Worm (Caenorhabditis elegans) whole organism, L3 larva: ENCODE results near the gene ZC190.4.
A peak's percentile ranks its signal among the peaks of the same experiment; 100 is the strongest.

Source experiments
- R02D3.7 ChIP-seq: fragments of 150-350 bp; optimal IDR thresholded peaks from 2 replicates; lab custom pipeline; 2014; ENCODE audit warnings: missing biosample characterization, missing genetic modification characterization
- aly-2 ChIP-seq: fragments of 150-350 bp; optimal IDR thresholded peaks from 2 replicates; lab custom pipeline; 2014; ENCODE audit warnings: missing biosample characterization, missing genetic modification characterization
- ceh-16 ChIP-seq: sonication (generic microtip); optimal IDR thresholded peaks from 2 replicates; lab custom pipeline; 2017; ENCODE audit warnings: missing biosample characterization, missing genetic modification characterization
- ceh-28 ChIP-seq: fragments of 150-350 bp; optimal IDR thresholded peaks from 2 replicates; lab custom pipeline; 2014; ENCODE audit warnings: missing biosample characterization, missing genetic modification reagents, missing genetic modification characterization
- ceh-9 ChIP-seq: sonication (generic microtip); optimal IDR thresholded peaks from 2 replicates; lab custom pipeline; 2018; ENCODE audit warnings: missing biosample characterization, missing genetic modification characterization
- daf-12 ChIP-seq: fragments of 150-350 bp; optimal IDR thresholded peaks from 2 replicates; lab custom pipeline; 2014; ENCODE audit warnings: missing biosample characterization, missing genetic modification reagents, missing genetic modification characterization
- egl-27 ChIP-seq: sonication (generic microtip); optimal IDR thresholded peaks from 4 replicates; lab custom pipeline; 2017; ENCODE audit warnings: missing biosample characterization, missing genetic modification reagents, missing genetic modification characterization
- egl-5 ChIP-seq: fragments of 150-350 bp; optimal IDR thresholded peaks from 2 replicates; lab custom pipeline; 2017; ENCODE audit warnings: missing biosample characterization, missing genetic modification reagents, missing genetic modification characterization, inconsistent platforms
- elt-1 ChIP-seq: fragments of 150-350 bp; optimal IDR thresholded peaks from 2 replicates; lab custom pipeline; 2014; ENCODE audit warnings: missing biosample characterization, missing genetic modification characterization
- elt-2 ChIP-seq: sonication (generic microtip); optimal IDR thresholded peaks from 2 replicates; lab custom pipeline; 2016; ENCODE audit warnings: missing genetic modification reagents, mild to moderate bottlenecking, missing genetic modification characterization, missing compliant biosample characterization
- elt-3 ChIP-seq, 3 experiments: fragments of 150-350 bp in 1 of 3; sonication (generic microtip) in 2 of 3; optimal IDR thresholded peaks; 2 replicates in 2 of 3; 4 replicates in 1 of 3; lab custom pipeline; 2014 to 2017; ENCODE audit warnings: missing biosample characterization in 3 of 3, missing genetic modification characterization in 3 of 3
- fkh-2 ChIP-seq: fragments of 150-350 bp; optimal IDR thresholded peaks from 2 replicates; lab custom pipeline; 2014; ENCODE audit warnings: missing biosample characterization, missing genetic modification reagents, missing genetic modification characterization
- fos-1 ChIP-seq: fragments of 150-350 bp; optimal IDR thresholded peaks from 2 replicates; lab custom pipeline; 2014; ENCODE audit warnings: missing biosample characterization, missing genetic modification characterization
- hmg-11 ChIP-seq: sonication (generic microtip); optimal IDR thresholded peaks from 2 replicates; lab custom pipeline; 2016; ENCODE audit warnings: missing genetic modification characterization, missing compliant biosample characterization
- jun-1 ChIP-seq: fragments of 150-350 bp; optimal IDR thresholded peaks from 2 replicates; lab custom pipeline; 2014; ENCODE audit warnings: missing biosample characterization, missing genetic modification reagents, missing genetic modification characterization
- lin-15B ChIP-seq: fragments of 150-350 bp; optimal IDR thresholded peaks from 2 replicates; lab custom pipeline; 2014; ENCODE audit warnings: missing biosample characterization, missing genetic modification characterization
- lsy-12 ChIP-seq: sonication (generic microtip); optimal IDR thresholded peaks from 2 replicates; lab custom pipeline; 2016; ENCODE audit warnings: mild to moderate bottlenecking, missing genetic modification characterization, missing compliant biosample characterization
- mdl-1 ChIP-seq: fragments of 150-350 bp; optimal IDR thresholded peaks from 2 replicates; lab custom pipeline; 2014; ENCODE audit warnings: missing biosample characterization, missing genetic modification characterization
- mml-1 ChIP-seq: fragments of 150-350 bp; sonication (generic microtip); optimal IDR thresholded peaks from 3 replicates; lab custom pipeline; 2014; ENCODE audit warnings: missing biosample characterization, missing genetic modification characterization
- nfya-1 ChIP-seq: sonication (generic microtip); optimal IDR thresholded peaks from 2 replicates; lab custom pipeline; 2017; ENCODE audit warnings: missing genetic modification characterization, mild to moderate bottlenecking, missing compliant biosample characterization, antibody characterized with exemption, moderate library complexity; ENCODE audit not compliant: insufficient read depth
- nhr-11 ChIP-seq: fragments of 150-350 bp; optimal IDR thresholded peaks from 2 replicates; lab custom pipeline; 2014; ENCODE audit warnings: missing biosample characterization, missing genetic modification characterization
- nhr-12 ChIP-seq: fragments of 150-350 bp; optimal IDR thresholded peaks from 2 replicates; lab custom pipeline; 2014; ENCODE audit warnings: missing biosample characterization, missing genetic modification characterization
- nhr-237 ChIP-seq: fragments of 150-350 bp; optimal IDR thresholded peaks from 2 replicates; lab custom pipeline; 2014; ENCODE audit warnings: missing biosample characterization, missing genetic modification characterization
- nhr-25 ChIP-seq: sonication (generic microtip); optimal IDR thresholded peaks from 2 replicates; lab custom pipeline; 2017; ENCODE audit warnings: missing biosample characterization, missing genetic modification characterization
- nhr-28 ChIP-seq: fragments of 150-350 bp; optimal IDR thresholded peaks from 2 replicates; lab custom pipeline; 2014; ENCODE audit warnings: missing biosample characterization, missing genetic modification characterization
- nhr-43 ChIP-seq: sonication (generic microtip); optimal IDR thresholded peaks from 2 replicates; lab custom pipeline; 2016; ENCODE audit warnings: mild to moderate bottlenecking, missing genetic modification characterization, missing compliant biosample characterization; ENCODE audit not compliant: poor library complexity, severe bottlenecking
- nhr-67 ChIP-seq: fragments of 150-350 bp; optimal IDR thresholded peaks from 2 replicates; lab custom pipeline; 2014; ENCODE audit warnings: missing biosample characterization, missing genetic modification characterization
- nhr-76 ChIP-seq: fragments of 150-350 bp; sonication (generic microtip); optimal IDR thresholded peaks from 5 replicates; lab custom pipeline; 2014; ENCODE audit warnings: missing biosample characterization, missing genetic modification characterization
- nhr-77 ChIP-seq: fragments of 150-350 bp; optimal IDR thresholded peaks from 2 replicates; lab custom pipeline; 2014; ENCODE audit warnings: missing biosample characterization, missing genetic modification characterization
- pqm-1 ChIP-seq: fragments of 150-350 bp; optimal IDR thresholded peaks from 2 replicates; lab custom pipeline; 2017; ENCODE audit warnings: missing biosample characterization, missing genetic modification characterization, inconsistent platforms
- sea-2 ChIP-seq: fragments of 150-350 bp; sonication (generic microtip); optimal IDR thresholded peaks from 4 replicates; lab custom pipeline; 2014; ENCODE audit warnings: missing biosample characterization, missing genetic modification reagents, missing genetic modification characterization
- snpc-4 ChIP-seq: fragments of 150-350 bp; optimal IDR thresholded peaks from 2 replicates; lab custom pipeline; 2014; ENCODE audit warnings: missing biosample characterization, missing genetic modification characterization
- tbx-2 ChIP-seq: sonication (generic microtip); optimal IDR thresholded peaks from 2 replicates; lab custom pipeline; 2016; ENCODE audit warnings: mild to moderate bottlenecking, missing genetic modification characterization, missing compliant biosample characterization
- unc-39 ChIP-seq: sonication (generic microtip); optimal IDR thresholded peaks from 4 replicates; lab custom pipeline; 2017; ENCODE audit warnings: missing biosample characterization, missing genetic modification characterization
- unc-62 ChIP-seq: fragments of 150-350 bp; sonication (generic microtip); optimal IDR thresholded peaks from 4 replicates; lab custom pipeline; 2014; ENCODE audit warnings: missing biosample characterization, missing genetic modification reagents, missing genetic modification characterization
- zag-1 ChIP-seq: fragments of 150-350 bp; optimal IDR thresholded peaks from 2 replicates; lab custom pipeline; 2014; ENCODE audit warnings: missing biosample characterization, missing genetic modification characterization
- ztf-11 ChIP-seq: fragments of 150-350 bp; optimal IDR thresholded peaks from 2 replicates; lab custom pipeline; 2014; ENCODE audit warnings: missing biosample characterization, missing genetic modification characterization
- ztf-4 ChIP-seq: fragments of 150-350 bp; optimal IDR thresholded peaks from 2 replicates; lab custom pipeline; 2014; ENCODE audit warnings: missing biosample characterization, missing genetic modification characterization

ZC190.4 gene

ce11 chrV:8665765-8666164, at the start of gene ZC190.4:
Gene ZC190.4, plus strand, starts transcription at chrV:8666065.
- TF ChIP-seq daf-12: no peak
- no peak for TF ChIP-seq ceh-9 (tag; lab: Kevin White, UChicago)
- TF ChIP-seq elt-1 (tag; lab: Kevin White, UChicago): no peak
- TF ChIP-seq ceh-28: no peak
- TF ChIP-seq R02D3.7 (tag; lab: Kevin White, UChicago): no peak
- TF ChIP-seq nhr-77 (tag; lab: Kevin White, UChicago): no peak
- TF ChIP-seq fos-1 (tag; lab: Kevin White, UChicago): no peak
- TF ChIP-seq nhr-28 (tag; lab: Kevin White, UChicago): no peak
- TF ChIP-seq jun-1 (tag; lab: Kevin White, UChicago): no peak
- no peak for TF ChIP-seq elt-3 (tag; optimal IDR thresholded peaks at IDR 0.05; lab: Kevin White, UChicago)
- TF ChIP-seq egl-27: no peak
- no peak for TF ChIP-seq lin-15B
- no peak for TF ChIP-seq elt-2 (tag; lab: Kevin White, UChicago)
- no peak for TF ChIP-seq hmg-11 (tag; lab: Kevin White, UChicago)
- TF ChIP-seq, all 47 proteins: peak for 0

DNA sequence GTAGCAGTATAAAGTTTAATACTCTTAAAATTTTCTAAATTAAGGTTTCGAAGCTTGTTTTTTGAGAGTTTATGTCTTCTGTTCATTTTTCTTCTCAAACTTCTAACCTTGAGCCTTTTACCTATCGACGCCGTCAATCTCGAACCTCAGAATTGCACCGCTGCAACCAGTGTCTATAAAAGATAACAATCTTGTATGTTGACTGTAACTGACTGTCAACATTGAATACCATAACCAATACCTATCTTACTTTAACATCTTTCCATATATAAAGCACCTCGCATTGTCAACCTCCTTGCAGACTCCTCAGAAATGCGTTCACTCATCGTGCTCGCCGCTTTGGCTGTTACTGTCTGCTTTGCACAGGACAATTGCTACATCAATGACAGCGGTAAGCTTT, 47.1 kb upstream of the ZC190.4 start, which contains the start of gene grd-5:
grd-5 (plus strand) TSS at position 295 of the 400 bp plus-strand sequence.
- TF ChIP-seq sea-2 (GFP tag; lab: Kevin White, UChicago) (no peak), elt-3 (tag; optimal IDR thresholded peaks at IDR 0.05; lab: Kevin White, UChicago) (no peak), nhr-25 (peak; percentile 27), nhr-43 (tag; lab: Kevin White, UChicago) (peak; percentile 17), nhr-77 (tag; lab: Kevin White, UChicago) (no peak), ceh-28 (no peak), lsy-12 (tag; lab: Kevin White, UChicago) (no peak), lin-15B (no peak), fkh-2 (tag; lab: Kevin White, UChicago) (no peak), ztf-11 (no peak), unc-39 (tag; lab: Kevin White, UChicago) (no peak), elt-1 (tag; lab: Kevin White, UChicago) (peak; percentile 83)
- TF ChIP-seq, all 47 proteins: peak for 3

ce11 chrV:8621213-8621612, 44.7 kb upstream of the ZC190.4 start, which contains the start of gene idpc-2:
Gene idpc-2, minus strand, starts transcription at chrV:8621313.
- TF ChIP-seq fkh-2 (tag; lab: Kevin White, UChicago) (no peak), jun-1 (tag; lab: Kevin White, UChicago) (no peak), nhr-12 (tag; lab: Kevin White, UChicago) (no peak), mdl-1 (no peak), nhr-11 (no peak), R02D3.7 (tag; lab: Kevin White, UChicago) (no peak), elt-1 (tag; lab: Kevin White, UChicago) (no peak), pqm-1 (tag; lab: Kevin White, UChicago) (no peak), nhr-237 (tag; lab: Kevin White, UChicago) (no peak), elt-2 (tag; lab: Kevin White, UChicago) (no peak), unc-39 (tag; lab: Kevin White, UChicago) (no peak), lin-15B (no peak), egl-27 (no peak), ceh-16 (tag; lab: Kevin White, UChicago) (no peak)

ce11 chrV:8622314-8622713, 43.6 kb upstream of the ZC190.4 start, which contains the start of gene F41E6.1:
Gene F41E6.1, plus strand, starts transcription at chrV:8622614.
- TF ChIP-seq tbx-2 (tag; lab: Kevin White, UChicago) (no peak), elt-1 (tag; lab: Kevin White, UChicago) (no peak), mml-1 (tag; lab: Kevin White, UChicago) (no peak), fkh-2 (tag; lab: Kevin White, UChicago) (no peak), zag-1 (tag; lab: Kevin White, UChicago) (no peak), nfya-1 (tag; lab: Kevin White, UChicago) (no peak), nhr-43 (tag; lab: Kevin White, UChicago) (no peak), pqm-1 (tag; lab: Kevin White, UChicago) (no peak), ztf-4 (no peak), ztf-11 (no peak), unc-62 (no peak), aly-2 (tag; lab: Kevin White, UChicago) (no peak), egl-5 (tag; lab: Kevin White, UChicago) (no peak), snpc-4 (tag; lab: Kevin White, UChicago) (no peak), nhr-237 (tag; lab: Kevin White, UChicago) (no peak), ceh-28 (no peak), unc-39 (tag; lab: Kevin White, UChicago) (no peak), nhr-76 (no peak), nhr-67 (tag; lab: Kevin White, UChicago) (no peak), nhr-11 (no peak)
